Fruit fly (Drosophila melanogaster) whole organism, embryonic: ENCODE measurements around the gene Larp7.

Experiments used
- Abd-B ChIP-seq: fragments of 200-800 bp; sonication (Bioruptor generic); optimal IDR thresholded peaks from 2 replicates; lab custom pipeline; 2018; ENCODE audit warnings: missing biosample characterization, mild to moderate bottlenecking, missing genetic modification characterization, moderate library complexity
- CG13123 ChIP-seq: fragments of 200-800 bp; sonication (Bioruptor generic); optimal IDR thresholded peaks from 2 replicates; lab custom pipeline; 2016; ENCODE audit warnings: missing biosample characterization, missing genetic modification characterization
- CG13775 ChIP-seq: fragments of 200-800 bp; sonication (Bioruptor generic); optimal IDR thresholded peaks from 3 replicates; lab custom pipeline; 2017; ENCODE audit warnings: missing biosample characterization, mild to moderate bottlenecking, missing genetic modification characterization
- CG14441 ChIP-seq: fragments of 200-800 bp; sonication (Bioruptor generic); IDR thresholded peaks from 2 replicates; pipeline ENCODE4 v1.3.6; 2022; ENCODE audit warnings: missing biosample characterization, missing genetic modification characterization
- CG14710 ChIP-seq: fragments of 200-800 bp; sonication (Bioruptor generic); optimal IDR thresholded peaks from 3 replicates; lab custom pipeline; 2019; ENCODE audit warnings: missing biosample characterization, mild to moderate bottlenecking, missing genetic modification characterization, moderate library complexity
- CG1603 ChIP-seq: fragments of 200-800 bp; sonication (Bioruptor generic); optimal IDR thresholded peaks from 2 replicates; lab custom pipeline; 2019; ENCODE audit warnings: missing biosample characterization, mild to moderate bottlenecking, missing genetic modification characterization, moderate library complexity
- CG17802 ChIP-seq: fragments of 200-800 bp; sonication (Bioruptor generic); optimal IDR thresholded peaks from 2 replicates; lab custom pipeline; 2018; ENCODE audit warnings: missing biosample characterization, mild to moderate bottlenecking, missing genetic modification characterization, moderate library complexity
- CG18619 ChIP-seq: fragments of 200-800 bp; sonication (Bioruptor generic); optimal IDR thresholded peaks from 3 replicates; lab custom pipeline; 2017; ENCODE audit warnings: missing biosample characterization, mild to moderate bottlenecking, missing genetic modification characterization
- CG2889 ChIP-seq: fragments of 200-800 bp; sonication (Bioruptor generic); IDR thresholded peaks from 3 replicates; pipeline ENCODE4 v1.3.6; 2022; ENCODE audit warnings: missing biosample characterization, missing genetic modification characterization
- CG3726 ChIP-seq: fragments of 200-800 bp; sonication (Bioruptor generic); IDR thresholded peaks from 3 replicates; pipeline ENCODE4, ENCODE4 v1.3.6; 2022; ENCODE audit warnings: missing biosample characterization, missing genetic modification characterization
- CG4820 ChIP-seq: fragments of 200-800 bp; sonication (Bioruptor generic); optimal IDR thresholded peaks from 3 replicates; lab custom pipeline; 2016; ENCODE audit warnings: missing biosample characterization, missing genetic modification characterization
- CG8089 ChIP-seq: fragments of 200-800 bp; sonication (Bioruptor generic); optimal IDR thresholded peaks from 3 replicates; lab custom pipeline; 2016; ENCODE audit warnings: missing biosample characterization, missing genetic modification characterization
- CG8388 ChIP-seq: fragments of 200-800 bp; sonication (Bioruptor generic); optimal IDR thresholded peaks from 2 replicates; lab custom pipeline; 2019; ENCODE audit warnings: missing biosample characterization, mild to moderate bottlenecking, missing genetic modification characterization, moderate library complexity
- CG9215 ChIP-seq: fragments of 200-800 bp; sonication (Bioruptor generic); IDR thresholded peaks from 2 replicates; pipeline ENCODE4 v1.3.6; 2022; ENCODE audit warnings: missing biosample characterization, missing genetic modification characterization
- CG9437 ChIP-seq: fragments of 200-800 bp; sonication (Bioruptor generic); optimal IDR thresholded peaks from 2 replicates; lab custom pipeline; 2018; ENCODE audit warnings: missing biosample characterization, mild to moderate bottlenecking, missing genetic modification characterization
- CTCF ChIP-seq: fragments of 200-800 bp; sonication (Bioruptor generic); optimal IDR thresholded peaks from 2 replicates; lab custom pipeline; 2017; ENCODE audit warnings: missing biosample characterization, mild to moderate bottlenecking, missing genetic modification characterization, moderate library complexity
- Camta ChIP-seq: fragments of 200-800 bp; sonication (Bioruptor generic); optimal IDR thresholded peaks from 2 replicates; lab custom pipeline; 2016; ENCODE audit warnings: missing biosample characterization, missing genetic modification characterization
- Dad ChIP-seq: fragments of 200-800 bp; sonication (Bioruptor generic); optimal IDR thresholded peaks from 3 replicates; lab custom pipeline; 2016; ENCODE audit warnings: missing biosample characterization, missing genetic modification characterization
- HHEX ChIP-seq: fragments of 200-800 bp; sonication (Bioruptor generic); optimal IDR thresholded peaks from 3 replicates; lab custom pipeline; 2017; ENCODE audit warnings: missing biosample characterization, mild to moderate bottlenecking, missing genetic modification characterization, missing genetic modification reagents
- HLH4C ChIP-seq: fragments of 200-800 bp; sonication (Bioruptor generic); IDR thresholded peaks from 3 replicates; pipeline ENCODE4 v1.3.6; 2022; ENCODE audit warnings: missing biosample characterization, missing genetic modification characterization; ENCODE audit not compliant: partially characterized antibody
- MBD-R2 ChIP-seq: fragments of 200-800 bp; sonication (Bioruptor generic); IDR thresholded peaks from 2 replicates; pipeline ENCODE4 v1.3.6; 2022; ENCODE audit warnings: missing biosample characterization, missing genetic modification characterization
- Opbp ChIP-seq: fragments of 200-800 bp; sonication (Bioruptor generic); IDR thresholded peaks from 3 replicates; pipeline ENCODE4 v1.3.6; 2022; ENCODE audit warnings: missing biosample characterization, missing genetic modification characterization; ENCODE audit not compliant: partially characterized antibody
- Scr ChIP-seq: fragments of 200-800 bp; sonication (Bioruptor generic); IDR thresholded peaks from 2 replicates; pipeline ENCODE4 v1.3.6; 2022; ENCODE audit warnings: missing biosample characterization, missing genetic modification characterization; ENCODE audit not compliant: partially characterized antibody
- Side ChIP-seq: fragments of 200-800 bp; sonication (Bioruptor generic); optimal IDR thresholded peaks from 2 replicates; lab custom pipeline; 2016; ENCODE audit warnings: missing biosample characterization, missing genetic modification characterization
- Sox100B ChIP-seq: fragments of 200-800 bp; sonication (Bioruptor generic); optimal IDR thresholded peaks from 3 replicates; lab custom pipeline; 2018; ENCODE audit warnings: missing biosample characterization, mild to moderate bottlenecking, missing genetic modification characterization
- aop ChIP-seq: fragments of 200-800 bp; sonication (Bioruptor generic); IDR thresholded peaks from 2 replicates; pipeline ENCODE4 v1.3.6; 2022; ENCODE audit warnings: missing biosample characterization, missing genetic modification characterization
- ara ChIP-seq: fragments of 200-800 bp; sonication (Bioruptor generic); IDR thresholded peaks from 2 replicates; pipeline ENCODE4 v1.3.6; 2022; ENCODE audit warnings: missing biosample characterization, missing genetic modification characterization
- bab2 ChIP-seq: fragments of 200-800 bp; sonication (Bioruptor generic); optimal IDR thresholded peaks from 2 replicates; lab custom pipeline; 2016; ENCODE audit warnings: missing biosample characterization, missing genetic modification characterization
- chif ChIP-seq, 2 experiments: fragments of 200-800 bp; sonication (Bioruptor generic); optimal IDR thresholded peaks; 3 replicates each; lab custom pipeline; 2016; ENCODE audit warnings: missing biosample characterization in 2 of 2, missing genetic modification characterization in 2 of 2
- chn ChIP-seq: fragments of 200-800 bp; sonication (Bioruptor generic); optimal IDR thresholded peaks from 2 replicates; lab custom pipeline; 2016; ENCODE audit warnings: missing biosample characterization, missing genetic modification characterization
- ci ChIP-seq: fragments of 200-800 bp; sonication (Bioruptor generic); IDR thresholded peaks from 3 replicates; pipeline ENCODE4 v1.3.6; 2022; ENCODE audit warnings: missing biosample characterization, missing genetic modification characterization
- croc ChIP-seq: fragments of 200-800 bp; sonication (Bioruptor generic); conservative IDR thresholded peaks from 3 replicates; pipeline ENCODE4 v1.3.6; 2022; ENCODE audit warnings: missing biosample characterization, missing genetic modification characterization
- emc ChIP-seq: fragments of 200-800 bp; sonication (Bioruptor generic); optimal IDR thresholded peaks from 2 replicates; lab custom pipeline; 2016; ENCODE audit warnings: missing biosample characterization, missing genetic modification characterization
- eve ChIP-seq, 2 experiments: fragments of >200 bp; optimal IDR thresholded peaks; 2 replicates each; lab custom pipeline; 2017; ENCODE audit warnings: missing biosample characterization in 2 of 2, missing genetic modification characterization in 2 of 2
- ewg ChIP-seq: fragments of 200-800 bp; sonication (Bioruptor generic); optimal IDR thresholded peaks from 3 replicates; lab custom pipeline; 2017; ENCODE audit warnings: mild to moderate bottlenecking, missing biosample characterization, missing genetic modification reagents, missing genetic modification characterization
- gfzf ChIP-seq: fragments of 200-800 bp; sonication (Bioruptor generic); optimal IDR thresholded peaks from 2 replicates; lab custom pipeline; 2016; ENCODE audit warnings: missing biosample characterization, mild to moderate bottlenecking, missing genetic modification characterization, moderate library complexity
- her ChIP-seq: fragments of 200-800 bp; sonication (Bioruptor generic); optimal IDR thresholded peaks from 2 replicates; lab custom pipeline; 2016; ENCODE audit warnings: missing biosample characterization, missing genetic modification characterization
- insv ChIP-seq, 2 experiments: fragments of 200-800 bp; sonication (Bioruptor generic); optimal IDR thresholded peaks; 3 replicates each; lab custom pipeline; 2016 to 2018; ENCODE audit warnings: missing biosample characterization in 2 of 2, missing genetic modification characterization in 2 of 2
- jumu ChIP-seq: fragments of 200-800 bp; sonication (Bioruptor generic); optimal IDR thresholded peaks from 3 replicates; lab custom pipeline; 2016; ENCODE audit warnings: missing biosample characterization, missing genetic modification characterization
- lab ChIP-seq: fragments of 200-800 bp; sonication (Bioruptor generic); optimal IDR thresholded peaks from 3 replicates; lab custom pipeline; 2017; ENCODE audit warnings: missing biosample characterization, missing genetic modification characterization, mild to moderate bottlenecking, moderate library complexity, missing genetic modification reagents
- pho ChIP-seq: fragments of 200-800 bp; sonication (Bioruptor generic); optimal IDR thresholded peaks from 2 replicates; lab custom pipeline; 2016; ENCODE audit warnings: missing biosample characterization, missing genetic modification characterization
- prd ChIP-seq, 3 experiments: fragments of >200 bp in 2 of 3; fragments of 200-800 bp in 1 of 3; sonication (Bioruptor generic) in 1 of 3; optimal IDR thresholded peaks in 2 of 3; IDR thresholded peaks in 1 of 3; 2 replicates in 2 of 3; 3 replicates in 1 of 3; pipeline versions ENCODE4 v1.3.6 to Lab custom; 2017 to 2022; ENCODE audit warnings: missing biosample characterization in 1 of 3, missing genetic modification characterization in 1 of 3
- pum ChIP-seq: fragments of 200-800 bp; sonication (Bioruptor generic); optimal IDR thresholded peaks from 2 replicates; lab custom pipeline; 2016; ENCODE audit warnings: missing biosample characterization, missing genetic modification characterization
- scrt ChIP-seq: fragments of 200-800 bp; sonication (Bioruptor generic); optimal IDR thresholded peaks from 2 replicates; lab custom pipeline; 2018; ENCODE audit warnings: missing biosample characterization, mild to moderate bottlenecking, missing genetic modification characterization, moderate library complexity
- sens ChIP-seq: fragments of 200-800 bp; sonication (Bioruptor generic); peaks from one replicate; lab custom pipeline; 2016; ENCODE audit warnings: missing biosample characterization, missing genetic modification characterization
- shn ChIP-seq: fragments of 200-800 bp; sonication (Bioruptor generic); optimal IDR thresholded peaks from 3 replicates; lab custom pipeline; 2016; ENCODE audit warnings: missing biosample characterization, missing genetic modification characterization
- so ChIP-seq: fragments of 200-800 bp; sonication (Bioruptor generic); IDR thresholded peaks from 3 replicates; pipeline ENCODE4 v1.3.6; 2022; ENCODE audit warnings: missing biosample characterization, missing genetic modification characterization
- tgo ChIP-seq: fragments of 200-800 bp; sonication (Bioruptor generic); IDR thresholded peaks from 3 replicates; pipeline ENCODE4 v1.3.6; 2022; ENCODE audit warnings: missing biosample characterization, missing genetic modification characterization
- tin ChIP-seq: fragments of 200-800 bp; sonication (Bioruptor generic); optimal IDR thresholded peaks from 3 replicates; lab custom pipeline; 2016; ENCODE audit warnings: missing biosample characterization, missing genetic modification characterization
- vnd ChIP-seq: fragments of 200-800 bp; sonication (Bioruptor generic); IDR thresholded peaks from 3 replicates; pipeline ENCODE4 v1.3.6; 2022; ENCODE audit warnings: missing biosample characterization, missing genetic modification characterization; ENCODE audit not compliant: partially characterized antibody

Larp7 gene

DNA sequence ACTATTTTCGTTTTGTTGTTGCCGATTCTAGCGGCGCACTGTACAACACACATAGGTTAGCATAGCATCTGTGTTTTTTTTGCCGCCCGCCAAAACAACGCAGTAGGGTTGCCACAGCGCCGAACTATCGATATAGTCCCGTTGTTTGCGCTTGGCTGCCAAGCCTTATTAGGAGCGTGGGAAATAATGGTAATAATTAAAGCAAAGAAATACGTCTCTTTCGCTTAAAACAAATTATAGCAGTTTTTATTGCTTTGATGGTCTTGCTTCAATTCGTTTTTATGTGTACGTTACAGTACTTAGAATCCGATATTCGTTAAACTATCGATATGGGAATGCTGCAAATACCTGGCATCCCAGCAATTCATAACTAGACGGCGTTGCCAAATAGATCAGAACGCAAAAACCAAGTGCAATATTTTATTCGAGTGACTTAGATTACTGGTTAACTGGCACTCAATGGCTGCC is at the start of gene Larp7, which contains the start of gene mxc (continued):
- TF ChIP-seq ara (GFP tag; lab: Robert Waterston, UW) (no peak), CG2889 (GFP tag; lab: Robert Waterston, UW) (peak; percentile 38; the same call in 1 of the 3 replicates), tgo (GFP tag; lab: Robert Waterston, UW) (peak; percentile 45), eve (GFP tag; optimal IDR thresholded peaks at IDR 0.05; lab: Kevin White, UChicago) (no peak), CG13123 (GFP tag; lab: Kevin White, UChicago) (peak; percentile 8), CG8089 (GFP tag; lab: Kevin White, UChicago) (peak; percentile 42), CG14441 (GFP tag; lab: Robert Waterston, UW) (peak; percentile 52; the same call in 1 of the 2 replicates), Sox100B (GFP tag; lab: Kevin White, UChicago) (no peak), so (GFP tag; lab: Robert Waterston, UW) (no peak), CG4820 (GFP tag; lab: Kevin White, UChicago) (peak; percentile 41), CG9215 (GFP tag; lab: Robert Waterston, UW) (peak; percentile 74), vnd (peak; percentile 87), CG18619 (GFP tag; lab: Kevin White, UChicago) (peak; percentile 43), prd (optimal IDR thresholded peaks at IDR 0.05; lab: Kevin White, UChicago) (no peak), prd (GFP tag; IDR thresholded peaks at IDR 0.05; lab: Robert Waterston, UW) (peak; percentile 73; the same call in 2 of the 3 replicates), pho (GFP tag; lab: Kevin White, UChicago) (peak; percentile 70), sens (peak; percentile 85), ewg (no peak), CG9437 (peak; percentile 44), Side (GFP tag; lab: Kevin White, UChicago) (peak; percentile 61), Abd-B (peak; percentile 66), HHEX (no peak), emc (GFP tag; lab: Kevin White, UChicago) (no peak), scrt (GFP tag; lab: Kevin White, UChicago) (no peak), CTCF (GFP tag; lab: Kevin White, UChicago) (peak; percentile 11), CG1603 (tag; lab: Kevin White, UChicago) (no peak), ci (0 out of 3 replicates have a peak, but pooled peaks have one; percentile 51), chif (GFP tag; optimal IDR thresholded peaks at IDR 0.05; lab: Kevin White, UChicago) (peak; percentile 51 to 67), tin (peak; percentile 63), aop (GFP tag; lab: Robert Waterston, UW) (no peak), CG14710 (tag; lab: Kevin White, UChicago) (peak; percentile 80), shn (peak; percentile 63), Scr (peak; percentile 93), Camta (GFP tag; lab: Kevin White, UChicago) (peak; percentile 11), insv (GFP tag; optimal IDR thresholded peaks at IDR 0.05; lab: Kevin White, UChicago) (peak in 1 of 2 experiments; percentile 63), HLH4C (GFP tag; lab: Robert Waterston, UW) (peak; percentile 80), CG3726 (GFP tag; lab: Robert Waterston, UW) (no peak), her (GFP tag; lab: Kevin White, UChicago) (peak; percentile 48), croc (GFP tag; lab: Robert Waterston, UW) (no peak; the same call in 2 of the 3 replicates), Opbp (GFP tag; lab: Robert Waterston, UW) (peak; percentile 71; the same call in 2 of the 3 replicates), CG13775 (GFP tag; lab: Kevin White, UChicago) (peak; percentile 61), lab (no peak), chn (GFP tag; lab: Kevin White, UChicago) (peak; percentile 49), pum (GFP tag; lab: Kevin White, UChicago) (peak; percentile 63), Dad (GFP tag; lab: Kevin White, UChicago) (peak; percentile 30), CG17802 (tag; lab: Kevin White, UChicago) (peak; percentile 16), gfzf (GFP tag; lab: Kevin White, UChicago) (peak; percentile 45), CG8388 (GFP tag; lab: Kevin White, UChicago) (peak; percentile 7), MBD-R2 (peak; percentile 80), bab2 (GFP tag; lab: Kevin White, UChicago) (peak; percentile 59), jumu (GFP tag; lab: Kevin White, UChicago) (peak; percentile 75)
